Fruit fly (Drosophila melanogaster) whole organism, wandering third instar larva: ENCODE data around the gene CG17982.

Experiments used
- Abd-B ChIP-seq: fragments of >200 bp; optimal IDR thresholded peaks from 2 replicates; lab custom pipeline; 2017; ENCODE audit warnings: missing biosample characterization, missing genetic modification characterization
- Hnf4 ChIP-seq: fragments of 200-800 bp; sonication (Bioruptor generic); optimal IDR thresholded peaks from 2 replicates; lab custom pipeline; 2016; ENCODE audit warnings: missing biosample characterization, mild to moderate bottlenecking, missing genetic modification characterization
- Hr78 ChIP-seq: fragments of >200 bp; optimal IDR thresholded peaks from 2 replicates; lab custom pipeline; 2017; ENCODE audit warnings: missing biosample characterization, missing genetic modification characterization
- Myc ChIP-seq: fragments of >200 bp; optimal IDR thresholded peaks from 2 replicates; lab custom pipeline; 2017
- br ChIP-seq: fragments of 200-800 bp; sonication (Bioruptor generic); optimal IDR thresholded peaks from 2 replicates; lab custom pipeline; 2016; ENCODE audit warnings: missing biosample characterization, missing genetic modification characterization
- fru ChIP-seq: fragments of 200-800 bp; sonication (Bioruptor generic); optimal IDR thresholded peaks from 3 replicates; lab custom pipeline; 2016; ENCODE audit warnings: missing biosample characterization, mild to moderate bottlenecking, missing genetic modification characterization
- lola ChIP-seq: fragments of >200 bp; optimal IDR thresholded peaks from 2 replicates; lab custom pipeline; 2017; ENCODE audit warnings: missing biosample characterization, missing genetic modification characterization
- pan ChIP-seq: fragments of >200 bp; optimal IDR thresholded peaks from 2 replicates; lab custom pipeline; 2017
- psq ChIP-seq: fragments of 200-800 bp; sonication (Bioruptor generic); optimal IDR thresholded peaks from 3 replicates; lab custom pipeline; 2017; ENCODE audit warnings: missing biosample characterization, mild to moderate bottlenecking, missing genetic modification characterization, moderate library complexity
- sage ChIP-seq: fragments of 200-800 bp; sonication (Bioruptor generic); optimal IDR thresholded peaks from 2 replicates; lab custom pipeline; 2016; ENCODE audit warnings: missing biosample characterization, mild to moderate bottlenecking, missing genetic modification characterization
- tai ChIP-seq: sonication (Bioruptor generic); optimal IDR thresholded peaks from 2 replicates; lab custom pipeline; 2016; ENCODE audit warnings: missing biosample characterization, missing genetic modification characterization
- usp ChIP-seq: fragments of >200 bp; optimal IDR thresholded peaks from 2 replicates; lab custom pipeline; 2017; ENCODE audit warnings: missing biosample characterization, missing genetic modification characterization

DNA sequence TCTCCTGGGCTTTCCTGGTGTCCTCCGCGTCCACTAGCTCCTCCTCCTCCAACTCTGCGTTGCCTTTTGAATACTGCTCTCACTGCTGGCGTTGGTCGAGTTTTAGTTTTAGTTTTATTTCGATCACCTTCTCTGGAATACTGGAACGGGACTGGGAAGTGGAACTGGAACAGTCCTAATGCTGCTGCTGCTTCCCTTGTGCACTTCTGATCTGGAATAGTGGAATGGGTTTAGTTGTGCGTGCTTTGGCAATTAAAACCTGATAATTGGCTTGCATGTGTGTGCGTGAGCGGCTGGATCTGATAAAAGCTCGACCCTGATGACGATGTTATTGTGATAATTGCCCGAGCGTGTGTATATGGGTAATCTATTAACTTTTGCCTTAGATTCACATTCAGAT, 2.9 kb downstream of the CG17982 start:
- TF ChIP-seq fru (GFP tag; lab: Kevin White, UChicago), result no peak
- TF ChIP-seq Myc, result no peak
- TF ChIP-seq Hnf4, result no peak
- no peak for TF ChIP-seq br (GFP tag; lab: Kevin White, UChicago)
- no peak for TF ChIP-seq pan (lab: Kevin White, UChicago)
- no peak for TF ChIP-seq usp (GFP tag; lab: Kevin White, UChicago)
- no peak for TF ChIP-seq Hr78 (GFP tag; lab: Kevin White, UChicago)
- no peak for TF ChIP-seq tai (GFP tag; lab: Kevin White, UChicago)
- TF ChIP-seq psq (GFP tag; lab: Kevin White, UChicago), result no peak
- no peak for TF ChIP-seq Abd-B (GFP tag; lab: Kevin White, UChicago)
- no peak for TF ChIP-seq sage
- TF ChIP-seq lola, result no peak
